Worm (Caenorhabditis elegans) whole organism, late embryonic: Measurements from ENCODE around the gene C13C4.8.

Experiments used
- C08G9.2 ChIP-seq: sonication (generic microtip); optimal IDR thresholded peaks from 2 replicates; lab custom pipeline; 2016; ENCODE audit warnings: mild to moderate bottlenecking, missing genetic modification characterization, moderate library complexity, missing compliant biosample characterization
- C38D4.7 ChIP-seq: fragments of 200-800 bp; sonication (Bioruptor generic); optimal IDR thresholded peaks from 2 replicates; lab custom pipeline; 2018; ENCODE audit warnings: mild to moderate bottlenecking, missing genetic modification characterization, moderate library complexity, missing compliant biosample characterization
- F13H6.1 ChIP-seq: sonication (generic microtip); optimal IDR thresholded peaks from 2 replicates; lab custom pipeline; 2016; ENCODE audit warnings: missing genetic modification characterization, missing compliant biosample characterization
- K02D7.2 ChIP-seq: sonication (generic microtip); optimal IDR thresholded peaks from 2 replicates; lab custom pipeline; 2017; ENCODE audit warnings: mild to moderate bottlenecking, missing genetic modification characterization, missing compliant biosample characterization
- T23F11.4 ChIP-seq: fragments of 200-800 bp; sonication (Bioruptor generic); optimal IDR thresholded peaks from 2 replicates; lab custom pipeline; 2018; ENCODE audit warnings: mild to moderate bottlenecking, missing genetic modification characterization, missing compliant biosample characterization
- Y22D7AL.16 ChIP-seq: sonication (generic microtip); optimal IDR thresholded peaks from 2 replicates; lab custom pipeline; 2016; ENCODE audit warnings: missing genetic modification characterization, missing compliant biosample characterization
- ceh-14 ChIP-seq: sonication (generic microtip); optimal IDR thresholded peaks from 2 replicates; lab custom pipeline; 2016; ENCODE audit warnings: missing genotype, missing genetic modification characterization, missing compliant biosample characterization
- ceh-18 ChIP-seq: sonication (generic microtip); optimal IDR thresholded peaks from 2 replicates; lab custom pipeline; 2016; ENCODE audit warnings: missing genetic modification characterization, missing compliant biosample characterization
- ceh-2 ChIP-seq: sonication (generic microtip); optimal IDR thresholded peaks from 2 replicates; lab custom pipeline; 2016; ENCODE audit warnings: missing genotype, missing genetic modification characterization, missing compliant biosample characterization
- ceh-24 ChIP-seq: sonication (generic microtip); optimal IDR thresholded peaks from 2 replicates; lab custom pipeline; 2016; ENCODE audit warnings: mild to moderate bottlenecking, missing genetic modification characterization, missing compliant biosample characterization
- ceh-30 ChIP-seq: fragments of 150-350 bp; optimal IDR thresholded peaks from 2 replicates; lab custom pipeline; 2014; ENCODE audit warnings: missing biosample characterization, missing genetic modification characterization
- ceh-31 ChIP-seq: sonication (generic microtip); optimal IDR thresholded peaks from 2 replicates; lab custom pipeline; 2016; ENCODE audit warnings: missing genetic modification characterization, missing compliant biosample characterization
- ceh-45 ChIP-seq: fragments of 200-800 bp; sonication (Bioruptor generic); IDR thresholded peaks from 2 replicates; pipeline ENCODE4 v1.3.6; 2022; ENCODE audit warnings: missing genetic modification reagents, missing genetic modification characterization, missing compliant biosample characterization
- ceh-6 ChIP-seq: fragments of 200-800 bp; sonication (Bioruptor generic); optimal IDR thresholded peaks from 2 replicates; lab custom pipeline; 2018; ENCODE audit warnings: mild to moderate bottlenecking, missing genetic modification characterization, missing compliant biosample characterization
- dmd-4 ChIP-seq: sonication (generic microtip); optimal IDR thresholded peaks from 2 replicates; lab custom pipeline; 2016; ENCODE audit warnings: borderline replicate concordance, missing genetic modification characterization, missing compliant biosample characterization
- dve-1 ChIP-seq: sonication (generic microtip); optimal IDR thresholded peaks from 2 replicates; lab custom pipeline; 2017; ENCODE audit warnings: antibody characterized with exemption, mild to moderate bottlenecking, missing genetic modification characterization, missing compliant biosample characterization
- elt-2 ChIP-seq: sonication (generic microtip); optimal IDR thresholded peaks from 2 replicates; lab custom pipeline; 2016; ENCODE audit warnings: missing genetic modification reagents, missing genetic modification characterization, missing compliant biosample characterization
- elt-4 ChIP-seq: sonication (generic microtip); optimal IDR thresholded peaks from 2 replicates; lab custom pipeline; 2016; ENCODE audit warnings: missing genetic modification characterization, missing compliant biosample characterization
- ets-4 ChIP-seq: sonication (generic microtip); optimal IDR thresholded peaks from 2 replicates; lab custom pipeline; 2016; ENCODE audit warnings: missing genetic modification characterization, missing compliant biosample characterization
- fkh-6 ChIP-seq: sonication (generic microtip); optimal IDR thresholded peaks from 2 replicates; lab custom pipeline; 2016; ENCODE audit warnings: missing genetic modification characterization, missing compliant biosample characterization
- gmeb-2 ChIP-seq: sonication (generic microtip); optimal IDR thresholded peaks from 2 replicates; lab custom pipeline; 2016; ENCODE audit warnings: missing genetic modification characterization, inconsistent platforms, missing compliant biosample characterization
- hlh-13 ChIP-seq: fragments of 200-800 bp; sonication (Bioruptor generic); optimal IDR thresholded peaks from 2 replicates; lab custom pipeline; 2018; ENCODE audit warnings: mild to moderate bottlenecking, missing genetic modification characterization, missing compliant biosample characterization
- hlh-15 ChIP-seq: sonication (generic microtip); optimal IDR thresholded peaks from 2 replicates; lab custom pipeline; 2016; ENCODE audit warnings: missing genetic modification characterization, missing compliant biosample characterization
- hlh-8 ChIP-seq: sonication (generic microtip); optimal IDR thresholded peaks from 2 replicates; lab custom pipeline; 2016; ENCODE audit warnings: missing genotype, missing genetic modification characterization, missing compliant biosample characterization
- lim-6 ChIP-seq: sonication (generic microtip); optimal IDR thresholded peaks from 2 replicates; lab custom pipeline; 2016; ENCODE audit warnings: missing genetic modification characterization, missing compliant biosample characterization
- madf-2 ChIP-seq: sonication (generic microtip); optimal IDR thresholded peaks from 2 replicates; lab custom pipeline; 2017; ENCODE audit warnings: missing genetic modification characterization, missing compliant biosample characterization
- nfya-1 ChIP-seq: sonication (generic microtip); optimal IDR thresholded peaks from 2 replicates; lab custom pipeline; 2017; ENCODE audit warnings: missing genetic modification characterization, mild to moderate bottlenecking, missing compliant biosample characterization, antibody characterized with exemption, moderate library complexity
- nhr-11 ChIP-seq: fragments of 150-350 bp; optimal IDR thresholded peaks from 2 replicates; lab custom pipeline; 2014; ENCODE audit warnings: missing biosample characterization, missing genetic modification characterization
- nhr-232 ChIP-seq: sonication (generic microtip); optimal IDR thresholded peaks from 2 replicates; lab custom pipeline; 2016; ENCODE audit warnings: missing genetic modification characterization, missing compliant biosample characterization
- npax-4 ChIP-seq: sonication (generic microtip); optimal IDR thresholded peaks from 2 replicates; lab custom pipeline; 2016; ENCODE audit warnings: missing genetic modification characterization, missing compliant biosample characterization
- pag-3 ChIP-seq: sonication (generic microtip); optimal IDR thresholded peaks from 2 replicates; lab custom pipeline; 2016; ENCODE audit warnings: missing compliant biosample characterization, missing genetic modification characterization, borderline replicate concordance
- pax-1 ChIP-seq: fragments of 150-350 bp; optimal IDR thresholded peaks from 2 replicates; lab custom pipeline; 2014; ENCODE audit warnings: missing biosample characterization, missing genetic modification characterization
- pros-1 ChIP-seq: fragments of 150-350 bp; optimal IDR thresholded peaks from 2 replicates; lab custom pipeline; 2014; ENCODE audit warnings: missing biosample characterization, missing genetic modification reagents, missing genetic modification characterization
- ref-2 ChIP-seq: sonication (generic microtip); optimal IDR thresholded peaks from 2 replicates; lab custom pipeline; 2016; ENCODE audit warnings: missing genetic modification characterization, missing compliant biosample characterization
- sox-2 ChIP-seq: fragments of 200-800 bp; sonication (Bioruptor generic); IDR thresholded peaks from 2 replicates; pipeline ENCODE4 v1.3.6; 2022; ENCODE audit warnings: missing genetic modification reagents, missing genetic modification characterization, missing compliant biosample characterization
- sox-4 ChIP-seq: sonication (generic microtip); optimal IDR thresholded peaks from 2 replicates; lab custom pipeline; 2017; ENCODE audit warnings: mild to moderate bottlenecking, missing genetic modification characterization, inconsistent platforms, missing compliant biosample characterization
- syd-9 ChIP-seq: sonication (generic microtip); optimal IDR thresholded peaks from 2 replicates; lab custom pipeline; 2016; ENCODE audit warnings: mild to moderate bottlenecking, missing genetic modification characterization, moderate library complexity, missing compliant biosample characterization
- unc-3 ChIP-seq, 2 experiments: fragments of 200-800 bp in 1 of 2; sonication (Bioruptor generic) in 1 of 2; sonication (generic microtip) in 1 of 2; conservative IDR thresholded peaks in 1 of 2; optimal IDR thresholded peaks in 1 of 2; 2 replicates each; pipeline versions ENCODE4 v1.3.6 to Lab custom; 2016 to 2022; ENCODE audit warnings: missing compliant biosample characterization in 2 of 2, missing genetic modification characterization in 2 of 2, missing genetic modification reagents in 1 of 2
- unc-55 ChIP-seq: sonication (generic microtip); optimal IDR thresholded peaks from 2 replicates; lab custom pipeline; 2017; ENCODE audit warnings: missing biosample characterization, missing genetic modification reagents, missing genetic modification characterization
- zip-5 ChIP-seq: sonication (generic microtip); optimal IDR thresholded peaks from 2 replicates; lab custom pipeline; 2016; ENCODE audit warnings: missing genetic modification characterization, missing compliant biosample characterization
- ztf-16 ChIP-seq: sonication (generic microtip); optimal IDR thresholded peaks from 2 replicates; lab custom pipeline; 2017; ENCODE audit warnings: missing genetic modification characterization, missing compliant biosample characterization

C13C4.8 gene

ce11 chrV:12084216-12084615 is 33.6 kb upstream of the C13C4.8 start, which contains the start of gene R07B7.8:
Gene R07B7.8, minus strand, starts transcription at chrV:12084316.
- TF ChIP-seq ceh-24 (tag; lab: Kevin White, UChicago) = no peak
- no peak for TF ChIP-seq C08G9.2 (tag; lab: Kevin White, UChicago)
- no peak for TF ChIP-seq hlh-13 (GFP tag; lab: Kevin White, UChicago)
- no peak for TF ChIP-seq npax-4
- TF ChIP-seq dmd-4 (tag; lab: Kevin White, UChicago) = no peak
- no peak for TF ChIP-seq K02D7.2
- no peak for TF ChIP-seq madf-2 (tag; lab: Kevin White, UChicago)
- TF ChIP-seq ceh-14 (tag; lab: Kevin White, UChicago) = no peak
- TF ChIP-seq elt-4 (tag; lab: Kevin White, UChicago) = no peak
- no peak for TF ChIP-seq ceh-45 (GFP tag; lab: Robert Waterston, UW)
- TF ChIP-seq ceh-31 = no peak
- TF ChIP-seq ceh-30 (tag; lab: Kevin White, UChicago) = no peak
- TF ChIP-seq pag-3 = no peak
- no peak for TF ChIP-seq sox-4 (tag; lab: Kevin White, UChicago)
- no peak for TF ChIP-seq F13H6.1 (tag; lab: Kevin White, UChicago)
- TF ChIP-seq elt-2 = no peak
- TF ChIP-seq ets-4 (tag; lab: Kevin White, UChicago) = no peak
- TF ChIP-seq dve-1 (tag; lab: Kevin White, UChicago) = no peak
- no peak for TF ChIP-seq T23F11.4
- TF ChIP-seq, all 69 proteins: peak for 0

ce11 chrV:12085867-12086634 is 31.8 kb upstream of the C13C4.8 start:
- no peak for TF ChIP-seq hlh-15
- TF ChIP-seq pax-1 (tag; lab: Kevin White, UChicago) = no peak
- TF ChIP-seq ceh-18 (tag; lab: Kevin White, UChicago) = no peak
- TF ChIP-seq elt-2 = peak; percentile 90
- no peak for TF ChIP-seq lim-6

- TF ChIP-seq ceh-2 (tag; lab: Kevin White, UChicago) (no peak), madf-2 (tag; lab: Kevin White, UChicago) (no peak), C38D4.7 (no peak), gmeb-2 (tag; lab: Kevin White, UChicago) (no peak), nhr-232 (tag; lab: Kevin White, UChicago) (no peak), hlh-8 (tag; lab: Kevin White, UChicago) (no peak), unc-3 (GFP tag; conservative IDR thresholded peaks at IDR 0.05; lab: Robert Waterston, UW) (no peak), unc-3 (tag; optimal IDR thresholded peaks at IDR 0.05; lab: Kevin White, UChicago) (no peak), pag-3 (no peak), F13H6.1 (tag; lab: Kevin White, UChicago) (no peak), unc-55 (GFP tag; lab: Kevin White, UChicago) (no peak), sox-4 (tag; lab: Kevin White, UChicago) (no peak), fkh-6 (tag; lab: Kevin White, UChicago) (no peak), ceh-24 (tag; lab: Kevin White, UChicago) (no peak), ceh-6 (GFP tag; lab: Kevin White, UChicago) (no peak), nhr-11 (no peak), ztf-16 (tag; lab: Kevin White, UChicago) (no peak), zip-5 (tag; lab: Kevin White, UChicago) (no peak), ceh-31 (no peak)
Measured at ce11 chrV:12086934-12087333, 30.9 kb upstream of the C13C4.8 start, which contains the start of gene gana-1. Gene gana-1, plus strand, starts transcription at chrV:12087234.

ce11 chrV:12088773-12089172 is 29.0 kb upstream of the C13C4.8 start, which contains the start of gene R07B7.12:
Gene R07B7.12, plus strand, starts transcription at chrV:12089073.
- TF ChIP-seq nfya-1 (tag; lab: Kevin White, UChicago) (no peak), pros-1 (tag; lab: Kevin White, UChicago) (no peak), C08G9.2 (tag; lab: Kevin White, UChicago) (no peak), ceh-2 (tag; lab: Kevin White, UChicago) (no peak), Y22D7AL.16 (tag; lab: Kevin White, UChicago) (no peak), hlh-13 (GFP tag; lab: Kevin White, UChicago) (no peak), ref-2 (tag; lab: Kevin White, UChicago) (no peak), dve-1 (tag; lab: Kevin White, UChicago) (no peak), syd-9 (tag; lab: Kevin White, UChicago) (no peak), ets-4 (tag; lab: Kevin White, UChicago) (no peak), elt-4 (tag; lab: Kevin White, UChicago) (no peak), sox-2 (GFP tag; lab: Robert Waterston, UW) (no peak)
- TF ChIP-seq, all 69 proteins: peak for 0
